Fruit fly (Drosophila melanogaster): ENCODE results near the gene CG1486.

CG1486 gene

DNA sequence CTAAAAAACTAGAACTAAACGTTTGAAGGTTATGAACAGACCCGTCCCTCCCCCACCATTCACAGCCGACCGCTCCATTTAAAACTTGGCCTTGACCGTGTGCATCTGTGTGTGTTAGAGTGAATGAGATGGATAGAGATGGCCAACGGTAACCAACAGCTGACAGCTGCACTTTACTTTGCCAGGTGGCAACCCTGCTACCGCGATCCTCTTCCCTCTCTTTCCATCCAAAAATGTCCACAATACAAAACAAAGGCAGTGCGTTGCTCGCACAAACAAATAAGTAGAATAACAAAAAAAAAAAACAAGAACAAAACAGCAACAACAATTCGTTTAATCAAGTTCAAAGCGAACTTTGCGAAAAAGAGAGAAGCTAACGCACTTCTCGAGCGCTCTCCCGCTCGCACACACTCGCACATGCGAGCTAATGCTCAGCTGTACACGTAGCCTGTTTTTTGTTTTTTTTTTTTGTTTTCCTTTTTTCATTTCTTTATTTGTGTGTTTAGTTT lies 44.6 kb downstream of the CG1486 start (continued):
- peak; percentile 32 for TF ChIP-seq Med (GFP tag)
- no peak for TF ChIP-seq Eip74EF (GFP tag; optimal IDR thresholded peaks at IDR 0.05)
- TF ChIP-seq HLH4C (GFP tag; IDR thresholded peaks at IDR 0.05; ENCODE audit: partially characterized antibody), result 0 out of 3 replicates have a peak, but pooled peaks have one; percentile 10
- TF ChIP-seq kni (GFP tag; optimal IDR thresholded peaks at IDR 0.05), result peak; percentile 73
- TF ChIP-seq CG1832 (GFP tag; optimal IDR thresholded peaks at IDR 0.05), result peak; percentile 74

DNA sequence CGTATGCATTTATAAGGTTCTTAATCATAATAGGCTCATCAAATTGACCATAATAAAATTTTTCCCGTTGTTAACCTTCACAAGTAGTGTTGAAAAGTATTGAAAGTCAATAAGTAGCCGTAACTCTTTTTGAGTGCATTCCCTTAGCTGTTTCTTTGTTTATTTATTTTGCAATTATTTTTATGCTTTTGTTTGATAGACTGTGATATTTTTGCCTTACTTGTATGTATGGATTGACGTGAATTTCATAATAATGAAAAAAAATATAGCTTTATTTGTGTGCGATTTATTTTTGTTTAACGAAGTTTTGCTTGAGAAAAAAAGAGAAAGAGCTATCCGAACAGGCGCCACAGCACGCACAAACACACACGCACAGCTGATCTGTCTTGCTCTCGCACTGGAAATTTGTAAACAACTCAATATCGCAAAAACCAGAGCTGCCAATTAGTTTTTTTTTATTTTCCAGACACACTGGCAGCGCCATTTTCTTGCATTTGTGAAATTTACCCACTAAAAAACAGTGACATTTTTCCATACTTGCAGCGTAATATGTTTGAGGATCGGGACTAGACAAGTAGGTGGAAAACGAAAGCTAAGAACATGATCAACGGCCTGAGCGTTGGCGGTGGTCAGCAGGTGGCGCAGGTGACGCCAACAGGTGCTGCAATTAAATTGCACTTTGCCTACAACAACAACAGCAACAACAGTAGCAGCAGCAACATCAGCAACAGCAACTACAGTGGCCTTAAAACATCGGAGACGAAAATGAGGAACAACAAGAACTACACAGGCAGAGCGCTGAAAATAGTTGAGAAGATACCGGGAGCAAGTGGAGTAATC lies 45.5 kb downstream of the CG1486 start:
- TF ChIP-seq CG11085 (GFP tag; IDR thresholded peaks at IDR 0.05) (no peak), CG3163 (GFP tag; optimal IDR thresholded peaks at IDR 0.05) (no peak), CG6683 (GFP tag; optimal IDR thresholded peaks at IDR 0.05) (no peak), CG11456 (GFP tag; IDR thresholded peaks at IDR 0.05) (no peak), CG8944 (GFP tag; optimal IDR thresholded peaks at IDR 0.05) (no peak), Gug (GFP tag; IDR thresholded peaks at IDR 0.05) (no peak), zen2 (GFP tag; IDR thresholded peaks at IDR 0.05; ENCODE audit: partially characterized antibody) (no peak), Optix (GFP tag; IDR thresholded peaks at IDR 0.05) (no peak), CG2116 (GFP tag; optimal IDR thresholded peaks at IDR 0.05) (peak; percentile 6), TFAM (GFP tag; optimal IDR thresholded peaks at IDR 0.05) (no peak), Atf-2 (GFP tag; optimal IDR thresholded peaks at IDR 0.05) (no peak), CG11093 (GFP tag; IDR thresholded peaks at IDR 0.05) (no peak), Xrp1 (GFP tag; IDR thresholded peaks at IDR 0.05) (no peak), CG13287 (GFP tag; IDR thresholded peaks at IDR 0.05; ENCODE audit: partially characterized antibody) (peak; percentile 18; the same call in 1 of the 2 replicates), CG12769 (tag; optimal IDR thresholded peaks at IDR 0.05) (no peak), CG7357 (GFP tag; IDR thresholded peaks at IDR 0.05) (no peak), bbx (GFP tag; IDR thresholded peaks at IDR 0.05; ENCODE audit: partially characterized antibody) (peak; percentile 54), cg (GFP tag; optimal IDR thresholded peaks at IDR 0.05) (peak; percentile 59), nmo (GFP tag; optimal IDR thresholded peaks at IDR 0.05) (no peak), zfh2 (GFP tag; optimal IDR thresholded peaks at IDR 0.05) (no peak), gce (GFP tag; IDR thresholded peaks at IDR 0.05) (no peak), CHES-1-like (GFP tag; optimal IDR thresholded peaks at IDR 0.05) (peak; percentile 2), CG30020 (tag; optimal IDR thresholded peaks at IDR 0.05) (no peak), Ptx1 (GFP tag; IDR thresholded peaks at IDR 0.05) (no peak), CG18011 (GFP tag; optimal IDR thresholded peaks at IDR 0.05) (no peak), ranshi (GFP tag; IDR thresholded peaks at IDR 0.05) (no peak), chinmo (GFP tag; IDR thresholded peaks at IDR 0.05; ENCODE audit: partially characterized antibody) (peak; percentile 76; the same call in 1 of the 4 replicates), CG8281 (tag; optimal IDR thresholded peaks at IDR 0.05) (no peak), tgo (GFP tag; IDR thresholded peaks at IDR 0.05) (no peak), NC2β (GFP tag; optimal IDR thresholded peaks at IDR 0.05) (no peak), CG15073 (GFP tag; optimal IDR thresholded peaks at IDR 0.05) (no peak), amos (GFP tag; IDR thresholded peaks at IDR 0.05; ENCODE audit: partially characterized antibody) (peak; percentile 19; the same call in 1 of the 2 replicates), zfh1 (GFP tag; IDR thresholded peaks at IDR 0.05) (no peak), shn (GFP tag; optimal IDR thresholded peaks at IDR 0.05) (no peak), CG13424 (tag; optimal IDR thresholded peaks at IDR 0.05) (no peak), crp (GFP tag; optimal IDR thresholded peaks at IDR 0.05) (peak in 1 of 2 experiments; percentile 74), nerfin-1 (tag; optimal IDR thresholded peaks at IDR 0.05) (peak; percentile 29), gem (tag; optimal IDR thresholded peaks at IDR 0.05) (peak; percentile 6), CG4424 (GFP tag; optimal IDR thresholded peaks at IDR 0.05) (no peak), Fer1 (GFP tag; optimal IDR thresholded peaks at IDR 0.05) (no peak), CG32532 (GFP tag; IDR thresholded peaks at IDR 0.05) (no peak)
